Fruit fly (Drosophila melanogaster) whole organism, embryonic: ENCODE data around the gene Setx.
A peak's percentile ranks its signal among the peaks of the same experiment; 100 is the strongest.

Experiments
- Atf-2 ChIP-seq: fragments of 200-800 bp; sonication (Bioruptor generic); optimal IDR thresholded peaks from 2 replicates; lab custom pipeline; 2016; ENCODE audit warnings: missing biosample characterization, missing genetic modification characterization
- Blimp-1 ChIP-seq: fragments of 200-800 bp; sonication (Bioruptor generic); optimal IDR thresholded peaks from 3 replicates; lab custom pipeline; 2018; ENCODE audit warnings: missing biosample characterization, missing genetic modification characterization, mild to moderate bottlenecking, moderate library complexity, missing genetic modification reagents
- CG1024 ChIP-seq: fragments of 200-800 bp; sonication (Bioruptor generic); IDR thresholded peaks from 2 replicates; pipeline ENCODE4 v1.3.6; 2022; ENCODE audit warnings: missing biosample characterization, missing genetic modification characterization
- CG11504 ChIP-seq: fragments of 200-800 bp; sonication (Bioruptor generic); optimal IDR thresholded peaks from 3 replicates; lab custom pipeline; 2019; ENCODE audit warnings: missing biosample characterization, mild to moderate bottlenecking, missing genetic modification characterization, moderate library complexity
- CG14014 ChIP-seq: fragments of 200-800 bp; sonication (Bioruptor generic); IDR thresholded peaks from 2 replicates; pipeline ENCODE4 v1.3.6; 2022; ENCODE audit warnings: missing biosample characterization, missing genetic modification characterization
- CG15073 ChIP-seq: fragments of 200-800 bp; sonication (Bioruptor generic); optimal IDR thresholded peaks from 2 replicates; lab custom pipeline; 2016; ENCODE audit warnings: missing biosample characterization, missing genetic modification characterization
- CG15696 ChIP-seq: fragments of 200-800 bp; sonication (Bioruptor generic); optimal IDR thresholded peaks from 2 replicates; lab custom pipeline; 2019; ENCODE audit warnings: missing biosample characterization, mild to moderate bottlenecking, missing genetic modification characterization, moderate library complexity
- CG17328 ChIP-seq: fragments of 200-800 bp; sonication (Bioruptor generic); IDR thresholded peaks from 2 replicates; pipeline ENCODE4 v1.3.6; 2022; ENCODE audit warnings: missing biosample characterization, missing genetic modification characterization
- CG17385 ChIP-seq: fragments of 200-800 bp; sonication (Bioruptor generic); optimal IDR thresholded peaks from 3 replicates; lab custom pipeline; 2018; ENCODE audit warnings: missing biosample characterization, mild to moderate bottlenecking, missing genetic modification characterization
- CG2116 ChIP-seq: fragments of 200-800 bp; sonication (Bioruptor generic); optimal IDR thresholded peaks from 3 replicates; lab custom pipeline; 2018; ENCODE audit warnings: missing biosample characterization, mild to moderate bottlenecking, missing genetic modification characterization
- CG2202 ChIP-seq: fragments of 200-800 bp; sonication (Bioruptor generic); optimal IDR thresholded peaks from 2 replicates; lab custom pipeline; 2018; ENCODE audit warnings: missing biosample characterization, mild to moderate bottlenecking, missing genetic modification characterization
- CG33213 ChIP-seq: fragments of 200-800 bp; sonication (Bioruptor generic); optimal IDR thresholded peaks from 3 replicates; lab custom pipeline; 2016; ENCODE audit warnings: missing biosample characterization, missing genetic modification characterization
- CG33557 ChIP-seq: fragments of 200-800 bp; sonication (Bioruptor generic); optimal IDR thresholded peaks from 2 replicates; lab custom pipeline; 2019; ENCODE audit warnings: missing biosample characterization, mild to moderate bottlenecking, missing genetic modification characterization, moderate library complexity
- CG3838 ChIP-seq: fragments of 200-800 bp; sonication (Bioruptor generic); optimal IDR thresholded peaks from 3 replicates; lab custom pipeline; 2016; ENCODE audit warnings: missing biosample characterization, missing genetic modification characterization
- CG4617 ChIP-seq: fragments of 200-800 bp; sonication (Bioruptor generic); optimal IDR thresholded peaks from 3 replicates; lab custom pipeline; 2016; ENCODE audit warnings: missing biosample characterization, missing genetic modification characterization, borderline replicate concordance
- CG5953 ChIP-seq: fragments of 200-800 bp; sonication (Bioruptor generic); IDR thresholded peaks from 2 replicates; pipeline ENCODE4 v1.3.6; 2022; ENCODE audit warnings: missing biosample characterization, missing genetic modification characterization
- CG6791 ChIP-seq: fragments of 200-800 bp; sonication (Bioruptor generic); IDR thresholded peaks from 3 replicates; pipeline ENCODE4 v1.3.6; 2022; ENCODE audit warnings: missing biosample characterization, missing genetic modification characterization; ENCODE audit not compliant: partially characterized antibody
- CG7357 ChIP-seq: fragments of 200-800 bp; sonication (Bioruptor generic); IDR thresholded peaks from 3 replicates; pipeline ENCODE4 v1.3.6; 2022; ENCODE audit warnings: missing biosample characterization, missing genetic modification characterization
- CG7987 ChIP-seq: fragments of 200-800 bp; sonication (Bioruptor generic); optimal IDR thresholded peaks from 2 replicates; lab custom pipeline; 2018; ENCODE audit warnings: missing biosample characterization, mild to moderate bottlenecking, missing genetic modification characterization, moderate library complexity
- CkIIα-i1 ChIP-seq: fragments of 200-800 bp; sonication (Bioruptor generic); IDR thresholded peaks from 2 replicates; pipeline ENCODE4 v1.3.6; 2022; ENCODE audit warnings: missing biosample characterization, missing genetic modification characterization
- HmgZ ChIP-seq: fragments of 200-800 bp; sonication (Bioruptor generic); optimal IDR thresholded peaks from 2 replicates; lab custom pipeline; 2018; ENCODE audit warnings: missing biosample characterization, mild to moderate bottlenecking, missing genetic modification characterization
- Neu2 ChIP-seq: fragments of 200-800 bp; sonication (Bioruptor generic); optimal IDR thresholded peaks from 3 replicates; lab custom pipeline; 2016; ENCODE audit warnings: missing biosample characterization, missing genetic modification characterization, borderline replicate concordance
- Nf-YA ChIP-seq: fragments of 200-800 bp; sonication (Bioruptor generic); IDR thresholded peaks from 2 replicates; pipeline ENCODE4 v1.3.6; 2022; ENCODE audit warnings: missing biosample characterization, missing genetic modification characterization
- Nf-YB ChIP-seq: fragments of 200-800 bp; sonication (Bioruptor generic); optimal IDR thresholded peaks from 3 replicates; lab custom pipeline; 2019; ENCODE audit warnings: missing biosample characterization, mild to moderate bottlenecking, missing genetic modification characterization, moderate library complexity
- Pdp1 ChIP-seq, 2 experiments: fragments of 200-800 bp; sonication (Bioruptor generic); optimal IDR thresholded peaks; 3 replicates each; lab custom pipeline; 2016; ENCODE audit warnings: missing biosample characterization in 2 of 2, missing genetic modification characterization in 2 of 2, mild to moderate bottlenecking in 1 of 2, moderate library complexity in 1 of 2
- Spps ChIP-seq: fragments of 200-800 bp; sonication (Bioruptor generic); optimal IDR thresholded peaks from 2 replicates; lab custom pipeline; 2018; ENCODE audit warnings: missing biosample characterization, mild to moderate bottlenecking, missing genetic modification characterization
- Taf1 ChIP-seq: fragments of 200-800 bp; sonication (Bioruptor generic); IDR thresholded peaks from 2 replicates; pipeline ENCODE4 v1.3.6; 2022; ENCODE audit warnings: missing biosample characterization, missing genetic modification characterization
- Usf ChIP-seq: fragments of 200-800 bp; sonication (Bioruptor generic); optimal IDR thresholded peaks from 2 replicates; lab custom pipeline; 2017; ENCODE audit warnings: missing genotype, missing biosample characterization, missing genetic modification characterization
- ab ChIP-seq: fragments of 200-800 bp; sonication (Bioruptor generic); optimal IDR thresholded peaks from 2 replicates; lab custom pipeline; 2016; ENCODE audit warnings: missing biosample characterization, missing genetic modification characterization
- ase ChIP-seq: fragments of 200-800 bp; sonication (Bioruptor generic); IDR thresholded peaks from 3 replicates; pipeline ENCODE4 v1.3.6; 2022; ENCODE audit warnings: missing biosample characterization, missing genetic modification characterization
- bbx ChIP-seq: fragments of 200-800 bp; sonication (Bioruptor generic); IDR thresholded peaks from 2 replicates; pipeline ENCODE4 v1.3.6; 2022; ENCODE audit warnings: missing biosample characterization, missing genetic modification characterization; ENCODE audit not compliant: partially characterized antibody
- bcd ChIP-seq: fragments of 200-800 bp; sonication (Bioruptor generic); optimal IDR thresholded peaks from 2 replicates; lab custom pipeline; 2017; ENCODE audit warnings: missing biosample characterization, mild to moderate bottlenecking, missing genetic modification characterization
- cato ChIP-seq: fragments of 200-800 bp; sonication (Bioruptor generic); optimal IDR thresholded peaks from 2 replicates; lab custom pipeline; 2016; ENCODE audit warnings: missing biosample characterization, missing genetic modification characterization, borderline replicate concordance
- caup ChIP-seq: fragments of 200-800 bp; sonication (Bioruptor generic); optimal IDR thresholded peaks from 3 replicates; lab custom pipeline; 2017; ENCODE audit warnings: missing biosample characterization, mild to moderate bottlenecking, missing genetic modification characterization, moderate library complexity; ENCODE audit not compliant: severe bottlenecking
- dm ChIP-seq: fragments of 200-800 bp; sonication (Bioruptor generic); optimal IDR thresholded peaks from 3 replicates; lab custom pipeline; 2016; ENCODE audit warnings: missing biosample characterization, missing genetic modification characterization
- en ChIP-seq: fragments of 200-800 bp; sonication (Bioruptor generic); optimal IDR thresholded peaks from 2 replicates; lab custom pipeline; 2016; ENCODE audit warnings: missing biosample characterization, missing genetic modification characterization
- gce ChIP-seq: fragments of 200-800 bp; sonication (Bioruptor generic); IDR thresholded peaks from 3 replicates; pipeline ENCODE4 v1.3.6; 2022; ENCODE audit warnings: missing biosample characterization, missing genetic modification characterization
- gsb ChIP-seq: fragments of 200-800 bp; sonication (Bioruptor generic); IDR thresholded peaks from 2 replicates; pipeline ENCODE4 v1.3.6; 2022; ENCODE audit warnings: missing biosample characterization, missing genetic modification characterization
- ham ChIP-seq: fragments of 200-800 bp; sonication (Bioruptor generic); IDR thresholded peaks from 2 replicates; pipeline ENCODE4 v1.3.6; 2022; ENCODE audit warnings: missing biosample characterization, missing genetic modification characterization
- hth ChIP-seq: fragments of >200 bp; optimal IDR thresholded peaks from 2 replicates; lab custom pipeline; 2017; ENCODE audit warnings: inconsistent platforms
- ind ChIP-seq: fragments of 200-800 bp; sonication (Bioruptor generic); optimal IDR thresholded peaks from 3 replicates; lab custom pipeline; 2016; ENCODE audit warnings: missing biosample characterization, missing genetic modification characterization
- lbe ChIP-seq: fragments of 200-800 bp; sonication (Bioruptor generic); optimal IDR thresholded peaks from 2 replicates; lab custom pipeline; 2016; ENCODE audit warnings: missing biosample characterization, mild to moderate bottlenecking, missing genetic modification characterization
- lola ChIP-seq, 3 experiments: fragments of >200 bp in 2 of 3; fragments of 200-800 bp in 1 of 3; sonication (Bioruptor generic) in 1 of 3; optimal IDR thresholded peaks; 2 replicates each; lab custom pipeline; 2017 to 2019; ENCODE audit warnings: missing biosample characterization in 3 of 3, missing genetic modification characterization in 3 of 3, mild to moderate bottlenecking in 1 of 3, moderate library complexity in 1 of 3
- nmo ChIP-seq: fragments of 200-800 bp; sonication (Bioruptor generic); optimal IDR thresholded peaks from 2 replicates; lab custom pipeline; 2018; ENCODE audit warnings: missing biosample characterization, mild to moderate bottlenecking, missing genetic modification characterization, moderate library complexity
- sisA ChIP-seq: fragments of 200-800 bp; sonication (Bioruptor generic); IDR thresholded peaks from 2 replicates; pipeline ENCODE4 v1.3.6; 2022; ENCODE audit warnings: missing biosample characterization, missing genetic modification characterization
- stwl ChIP-seq: fragments of 200-800 bp; sonication (Bioruptor generic); optimal IDR thresholded peaks from 3 replicates; lab custom pipeline; 2018; ENCODE audit warnings: missing biosample characterization, mild to moderate bottlenecking, missing genetic modification characterization, moderate library complexity
- tio ChIP-seq: fragments of 200-800 bp; sonication (Bioruptor generic); optimal IDR thresholded peaks from 2 replicates; lab custom pipeline; 2017; ENCODE audit warnings: missing biosample characterization, missing genetic modification characterization, inconsistent platforms
- twi ChIP-seq: fragments of 200-800 bp; optimal IDR thresholded peaks from 2 replicates; lab custom pipeline; 2019; ENCODE audit warnings: missing biosample characterization, mild to moderate bottlenecking, missing genetic modification characterization, moderate library complexity

The Setx gene

dm6 chr3L:8186627-8187396 lies 49.5 kb upstream of the Setx start, which contains the start of the genes ERR and Atg18a (continued):
- TF ChIP-seq CG33557 (GFP tag; lab: Kevin White, UChicago): peak; percentile 76
- TF ChIP-seq Taf1 (GFP tag; lab: Robert Waterston, UW): peak; percentile 78
- TF ChIP-seq Usf (GFP tag; lab: Kevin White, UChicago): peak; percentile 88
- no peak for TF ChIP-seq tio
- TF ChIP-seq Spps: peak; percentile 44
- TF ChIP-seq lola (GFP tag; optimal IDR thresholded peaks at IDR 0.05; lab: Kevin White, UChicago): peak in 1 of 3 experiments; percentile 79
- no peak for TF ChIP-seq hth (lab: Kevin White, UChicago)
- peak; percentile 98 for TF ChIP-seq stwl
- peak; percentile 74 for TF ChIP-seq caup (GFP tag; lab: Kevin White, UChicago)
- peak; percentile 64 for TF ChIP-seq CG17328 (GFP tag; lab: Robert Waterston, UW)
- no peak for TF ChIP-seq CG15073 (GFP tag; lab: Kevin White, UChicago)
- TF ChIP-seq en (GFP tag; lab: Kevin White, UChicago): no peak
- no peak for TF ChIP-seq CkIIα-i1
- TF ChIP-seq CG3838 (GFP tag; lab: Kevin White, UChicago): peak; percentile 28
- TF ChIP-seq CG2202: peak; percentile 24
- TF ChIP-seq CG1024: peak; percentile 54; the same call in 1 of the 2 replicates
- no peak for TF ChIP-seq Nf-YA (GFP tag; lab: Robert Waterston, UW)
- TF ChIP-seq lbe (GFP tag; lab: Kevin White, UChicago): peak; percentile 65
- peak; percentile 91 for TF ChIP-seq ind (GFP tag; lab: Kevin White, UChicago)
- TF ChIP-seq cato (GFP tag; lab: Kevin White, UChicago): peak; percentile 59
- no peak for TF ChIP-seq Neu2 (GFP tag; lab: Kevin White, UChicago)
- TF ChIP-seq nmo: peak; percentile 92
- TF ChIP-seq CG2116 (GFP tag; lab: Kevin White, UChicago): peak; percentile 99
- TF ChIP-seq ham: peak; percentile 49
- TF ChIP-seq CG4617 (GFP tag; lab: Kevin White, UChicago): peak; percentile 74
- TF ChIP-seq CG33213: peak; percentile 60
- TF ChIP-seq CG7987: no peak
- peak; percentile 74 for TF ChIP-seq CG7357
- TF ChIP-seq CG11504 (tag; lab: Kevin White, UChicago): no peak
- TF ChIP-seq CG17385 (GFP tag; lab: Kevin White, UChicago): peak; percentile 58
- 0 out of 2 replicates have a peak, but pooled peaks have one; percentile 43 for TF ChIP-seq CG5953
- TF ChIP-seq Nf-YB: peak; percentile 33
- peak; percentile 85 for TF ChIP-seq CG14014 (GFP tag; lab: Robert Waterston, UW)
- peak; percentile 88 for TF ChIP-seq bcd
- peak; percentile 87 for TF ChIP-seq HmgZ
- peak; percentile 82 for TF ChIP-seq CG15696
- peak; percentile 45 for TF ChIP-seq Atf-2
- peak; percentile 45; the same call in 1 of the 3 replicates for TF ChIP-seq CG6791
- TF ChIP-seq dm: peak; percentile 69
- TF ChIP-seq sisA (GFP tag; lab: Robert Waterston, UW): peak; percentile 91
- peak; percentile 48; the same call in 1 of the 3 replicates for TF ChIP-seq gce (GFP tag; lab: Robert Waterston, UW)
- peak; percentile 61 to 89 for TF ChIP-seq Pdp1 (GFP tag; optimal IDR thresholded peaks at IDR 0.05; lab: Kevin White, UChicago)
- peak; percentile 67 for TF ChIP-seq ab (GFP tag; lab: Kevin White, UChicago)
- peak; percentile 60 for TF ChIP-seq Blimp-1 (GFP tag; lab: Kevin White, UChicago)
- peak; percentile 50; the same call in 1 of the 2 replicates for TF ChIP-seq bbx (GFP tag; lab: Robert Waterston, UW)
- peak; percentile 61 for TF ChIP-seq gsb (GFP tag; lab: Robert Waterston, UW)
- peak; percentile 78 for TF ChIP-seq ase (GFP tag; lab: Robert Waterston, UW)
- peak; percentile 78 for TF ChIP-seq twi (tag; lab: Kevin White, UChicago)
